Fruit fly (Drosophila melanogaster) whole organism, wandering third instar larva: Measurements from ENCODE around the gene Akh.
A peak's percentile ranks its signal among the peaks of the same experiment; 100 is the strongest.

Experiments
- Abd-B ChIP-seq: fragments of >200 bp; optimal IDR thresholded peaks from 2 replicates; lab custom pipeline; 2017; ENCODE audit warnings: missing biosample characterization, missing genetic modification characterization
- CG32264 ChIP-seq: fragments of 200-800 bp; sonication (Bioruptor generic); optimal IDR thresholded peaks from 2 replicates; lab custom pipeline; 2016; ENCODE audit warnings: missing biosample characterization, missing genetic modification characterization
- CG9705 ChIP-seq: fragments of 200-800 bp; sonication (Bioruptor generic); optimal IDR thresholded peaks from 2 replicates; lab custom pipeline; 2018; ENCODE audit warnings: missing biosample characterization, mild to moderate bottlenecking, missing genetic modification characterization
- Dfd ChIP-seq: fragments of >200 bp; optimal IDR thresholded peaks from 2 replicates; lab custom pipeline; 2017; ENCODE audit warnings: missing biosample characterization, missing genetic modification characterization
- HLH106 ChIP-seq: fragments of 200-800 bp; optimal IDR thresholded peaks from 3 replicates; lab custom pipeline; 2019; ENCODE audit warnings: missing biosample characterization, mild to moderate bottlenecking, missing genetic modification characterization, moderate library complexity
- Hnf4 ChIP-seq: fragments of 200-800 bp; sonication (Bioruptor generic); optimal IDR thresholded peaks from 2 replicates; lab custom pipeline; 2016; ENCODE audit warnings: missing biosample characterization, mild to moderate bottlenecking, missing genetic modification characterization
- Hr78 ChIP-seq: fragments of >200 bp; optimal IDR thresholded peaks from 2 replicates; lab custom pipeline; 2017; ENCODE audit warnings: missing biosample characterization, missing genetic modification characterization
- Jra ChIP-seq: sonication (Bioruptor generic); optimal IDR thresholded peaks from 2 replicates; lab custom pipeline; 2016; ENCODE audit warnings: missing biosample characterization, missing genetic modification characterization
- Mio ChIP-seq: sonication (Bioruptor generic); optimal IDR thresholded peaks from 2 replicates; lab custom pipeline; 2016; ENCODE audit warnings: missing biosample characterization, missing genetic modification characterization
- Myc ChIP-seq: fragments of >200 bp; optimal IDR thresholded peaks from 2 replicates; lab custom pipeline; 2017
- N ChIP-seq: fragments of >200 bp; optimal IDR thresholded peaks from 2 replicates; lab custom pipeline; 2018; ENCODE audit warnings: missing biosample characterization, missing external identifiers, missing genetic modification characterization
- OdsH ChIP-seq: fragments of 200-800 bp; sonication (Bioruptor generic); optimal IDR thresholded peaks from 2 replicates; lab custom pipeline; 2016; ENCODE audit warnings: missing biosample characterization, mild to moderate bottlenecking, missing genetic modification characterization
- Rel ChIP-seq, 2 experiments: fragments of 200-800 bp; sonication (Bioruptor generic) in 1 of 2; optimal IDR thresholded peaks; 2 replicates in 1 of 2; 3 replicates in 1 of 2; lab custom pipeline; 2016 to 2019; ENCODE audit warnings: mild to moderate bottlenecking in 2 of 2, missing biosample characterization in 2 of 2, missing genetic modification characterization in 2 of 2, moderate library complexity in 1 of 2
- Sp1 ChIP-seq: fragments of 200-800 bp; sonication (Bioruptor generic); optimal IDR thresholded peaks from 3 replicates; lab custom pipeline; 2019; ENCODE audit warnings: missing biosample characterization, mild to moderate bottlenecking, missing genetic modification characterization, moderate library complexity
- Vsx2 ChIP-seq: fragments of 200-300, 225-300 bp; sonication (Bioruptor generic); optimal IDR thresholded peaks from 2 replicates; lab custom pipeline; 2018; ENCODE audit warnings: missing biosample characterization, missing genetic modification characterization; ENCODE audit not compliant: partially characterized antibody
- br ChIP-seq: fragments of 200-800 bp; sonication (Bioruptor generic); optimal IDR thresholded peaks from 2 replicates; lab custom pipeline; 2016; ENCODE audit warnings: missing biosample characterization, missing genetic modification characterization
- dmrt93B ChIP-seq: fragments of 200-800 bp; sonication (Bioruptor generic); optimal IDR thresholded peaks from 2 replicates; lab custom pipeline; 2018; ENCODE audit warnings: missing biosample characterization, mild to moderate bottlenecking, missing genetic modification characterization
- ey ChIP-seq: fragments of 200-800 bp; sonication (Bioruptor generic); optimal IDR thresholded peaks from 2 replicates; lab custom pipeline; 2016; ENCODE audit warnings: missing biosample characterization, missing genetic modification characterization
- foxo ChIP-seq, 2 experiments: fragments of 200-800 bp; sonication (Bioruptor generic); optimal IDR thresholded peaks; 2 replicates in 1 of 2; 3 replicates in 1 of 2; lab custom pipeline; 2016 to 2017; ENCODE audit warnings: missing biosample characterization in 2 of 2, missing genetic modification characterization in 2 of 2
- fru ChIP-seq: fragments of 200-800 bp; sonication (Bioruptor generic); optimal IDR thresholded peaks from 3 replicates; lab custom pipeline; 2016; ENCODE audit warnings: missing biosample characterization, mild to moderate bottlenecking, missing genetic modification characterization
- h ChIP-seq: fragments of 200-800 bp; sonication (Bioruptor generic); optimal IDR thresholded peaks from 3 replicates; lab custom pipeline; 2016; ENCODE audit warnings: missing biosample characterization, mild to moderate bottlenecking, missing genetic modification characterization
- jim ChIP-seq: fragments of 175-275, 200-325 bp; sonication (Bioruptor generic); optimal IDR thresholded peaks from 2 replicates; lab custom pipeline; 2016; ENCODE audit warnings: missing biosample characterization, mild to moderate bottlenecking, missing genetic modification characterization
- lola ChIP-seq: fragments of >200 bp; optimal IDR thresholded peaks from 2 replicates; lab custom pipeline; 2017; ENCODE audit warnings: missing biosample characterization, missing genetic modification characterization
- pan ChIP-seq: fragments of >200 bp; optimal IDR thresholded peaks from 2 replicates; lab custom pipeline; 2017
- psq ChIP-seq: fragments of 200-800 bp; sonication (Bioruptor generic); optimal IDR thresholded peaks from 3 replicates; lab custom pipeline; 2017; ENCODE audit warnings: missing biosample characterization, mild to moderate bottlenecking, missing genetic modification characterization, moderate library complexity
- rgr ChIP-seq: fragments of 200-800 bp; sonication (Bioruptor generic); optimal IDR thresholded peaks from 3 replicates; lab custom pipeline; 2016; ENCODE audit warnings: missing biosample characterization, mild to moderate bottlenecking, missing genetic modification characterization
- sv ChIP-seq: fragments of 200-800 bp; sonication (Bioruptor generic); optimal IDR thresholded peaks from 3 replicates; lab custom pipeline; 2016; ENCODE audit warnings: missing biosample characterization, missing genetic modification characterization
- tai ChIP-seq: sonication (Bioruptor generic); optimal IDR thresholded peaks from 2 replicates; lab custom pipeline; 2016; ENCODE audit warnings: missing biosample characterization, missing genetic modification characterization
- woc ChIP-seq: sonication (Bioruptor generic); optimal IDR thresholded peaks from 2 replicates; lab custom pipeline; 2016; ENCODE audit warnings: missing biosample characterization, mild to moderate bottlenecking, missing genetic modification characterization

Gene Akh

DNA sequence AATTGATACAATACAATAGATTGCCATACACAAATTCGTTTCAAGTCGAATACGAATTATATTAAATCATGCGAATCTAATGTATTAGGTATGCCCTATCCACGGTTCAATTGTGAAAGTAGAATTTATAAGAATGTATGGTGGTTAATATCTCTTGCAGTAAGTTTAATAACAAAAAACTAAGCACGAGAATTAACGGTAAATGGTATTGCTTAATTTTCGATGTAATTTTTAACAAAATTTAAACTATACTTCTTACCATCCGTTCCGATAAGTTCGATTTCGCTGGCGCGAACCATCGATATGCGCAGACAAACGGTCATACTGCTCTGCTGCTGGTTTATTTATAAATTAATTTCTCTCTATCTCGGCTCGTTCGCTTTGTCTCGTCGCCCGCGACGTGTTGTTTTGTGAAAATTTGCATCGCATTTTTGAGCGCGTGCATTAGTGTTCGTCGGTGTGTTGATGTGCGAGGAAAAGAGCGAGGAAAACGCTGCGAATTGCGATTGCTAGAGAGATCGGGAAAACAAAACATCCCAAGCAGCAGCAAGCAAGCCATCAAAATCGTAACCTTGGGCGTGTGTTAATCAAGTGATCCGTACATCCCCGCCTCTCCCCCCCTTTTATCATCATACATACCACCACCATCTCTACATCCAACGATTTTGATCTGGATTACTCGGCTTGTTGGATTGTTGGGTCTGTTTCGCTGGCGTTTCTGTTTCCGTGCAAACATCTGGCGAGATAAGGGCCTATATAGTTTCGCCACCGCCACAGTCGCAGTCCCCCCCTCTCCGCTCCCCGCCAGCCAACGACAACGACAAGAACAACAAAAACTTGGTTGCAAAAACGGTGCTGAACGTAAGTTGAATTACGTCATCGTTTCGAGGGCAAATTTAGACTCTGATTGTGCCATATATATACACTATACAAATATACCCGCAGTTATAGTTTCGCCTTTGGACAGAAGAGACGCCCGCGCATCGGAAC, 37.7 kb upstream of the Akh start, which contains the start of gene Fit1:
Fit1 (plus strand) TSS at position 307 of the 990 bp plus-strand sequence.
- no peak for TF ChIP-seq tai (GFP tag; lab: Kevin White, UChicago)
- peak; percentile 23 for TF ChIP-seq br (GFP tag; lab: Kevin White, UChicago)
- TF ChIP-seq h (GFP tag; lab: Kevin White, UChicago): no peak
- TF ChIP-seq Hnf4: no peak
- TF ChIP-seq Sp1: peak; percentile 12
- TF ChIP-seq fru: no peak
- TF ChIP-seq Rel (GFP tag; optimal IDR thresholded peaks at IDR 0.05; lab: Kevin White, UChicago): no peak
- TF ChIP-seq Rel (tag; optimal IDR thresholded peaks at IDR 0.05; lab: Kevin White, UChicago): peak; percentile 55

- TF ChIP-seq foxo (GFP tag; optimal IDR thresholded peaks at IDR 0.05; lab: Kevin White, UChicago) (no peak), OdsH (GFP tag; lab: Kevin White, UChicago) (no peak), jim (no peak), Dfd (GFP tag; lab: Kevin White, UChicago) (no peak), tai (GFP tag; lab: Kevin White, UChicago) (no peak), Jra (peak; percentile 42), dmrt93B (GFP tag; lab: Kevin White, UChicago) (no peak), woc (GFP tag; lab: Kevin White, UChicago) (no peak), Rel (GFP tag; optimal IDR thresholded peaks at IDR 0.05; lab: Kevin White, UChicago) (peak; percentile 32), Rel (tag; optimal IDR thresholded peaks at IDR 0.05; lab: Kevin White, UChicago) (peak; percentile 6), CG9705 (GFP tag; lab: Kevin White, UChicago) (no peak), lola (GFP tag; lab: Kevin White, UChicago) (no peak), br (GFP tag; lab: Kevin White, UChicago) (no peak), Abd-B (GFP tag; lab: Kevin White, UChicago) (no peak)
Measured at dm6 chr3L:4107120-4107519, 34.1 kb upstream of the Akh start.

- TF ChIP-seq jim (no peak), Hr78 (peak; percentile 35), N (peak; percentile 72), Sp1 (no peak), br (GFP tag; lab: Kevin White, UChicago) (no peak), Mio (no peak), Jra (no peak), dmrt93B (GFP tag; lab: Kevin White, UChicago) (no peak), lola (GFP tag; lab: Kevin White, UChicago) (no peak), Hnf4 (no peak)
Measured at dm6 chr3L:4108072-4108843, 33.0 kb upstream of the Akh start, which contains the start of gene Ack. TSS of gene Ack (plus strand) at chr3L:4108186.

dm6 chr3L:4108844-4109494, 32.3 kb upstream of the Akh start:
- TF ChIP-seq woc (GFP tag; lab: Kevin White, UChicago): peak; percentile 28
- TF ChIP-seq foxo (GFP tag; optimal IDR thresholded peaks at IDR 0.05; lab: Kevin White, UChicago): peak in 1 of 2 experiments; percentile 27
- peak; percentile 21 for TF ChIP-seq Jra
- peak; percentile 59 for TF ChIP-seq fru
- TF ChIP-seq Sp1: peak; percentile 26
- TF ChIP-seq CG32264 (GFP tag; lab: Kevin White, UChicago): no peak
- peak; percentile 28 for TF ChIP-seq HLH106
- peak; percentile 29 for TF ChIP-seq ey (GFP tag; lab: Kevin White, UChicago)
- no peak for TF ChIP-seq Vsx2
- TF ChIP-seq pan (lab: Kevin White, UChicago): no peak
- peak; percentile 44 for TF ChIP-seq br (GFP tag; lab: Kevin White, UChicago)
- no peak for TF ChIP-seq Rel (GFP tag; optimal IDR thresholded peaks at IDR 0.05; lab: Kevin White, UChicago)
- no peak for TF ChIP-seq Rel (tag; optimal IDR thresholded peaks at IDR 0.05; lab: Kevin White, UChicago)
- TF ChIP-seq rgr (GFP tag; lab: Kevin White, UChicago): peak; percentile 36
- TF ChIP-seq dmrt93B (GFP tag; lab: Kevin White, UChicago): peak; percentile 2
- peak; percentile 27 for TF ChIP-seq psq (GFP tag; lab: Kevin White, UChicago)
- TF ChIP-seq h (GFP tag; lab: Kevin White, UChicago): peak; percentile 46
- TF ChIP-seq Myc (lab: Kevin White, UChicago): no peak
- TF ChIP-seq sv: peak; percentile 67
